Fruit fly (Drosophila melanogaster) whole organism, prepupa: ENCODE results near the gene Mlc1.

Experiments used
- Blimp-1 ChIP-seq: fragments of 200-800 bp; sonication (Bioruptor generic); optimal IDR thresholded peaks from 3 replicates; lab custom pipeline; 2017; ENCODE audit warnings: missing biosample characterization, missing genetic modification characterization, mild to moderate bottlenecking, moderate library complexity, missing genetic modification reagents
- CG10631 ChIP-seq: fragments of 200-800 bp; sonication (Bioruptor generic); optimal IDR thresholded peaks from 2 replicates; lab custom pipeline; 2016; ENCODE audit warnings: missing biosample characterization, missing genetic modification characterization
- CG10669 ChIP-seq: fragments of 200-800 bp; sonication (Bioruptor generic); optimal IDR thresholded peaks from 3 replicates; lab custom pipeline; 2018; ENCODE audit warnings: missing biosample characterization, mild to moderate bottlenecking, missing genetic modification characterization, moderate library complexity
- CG11762 ChIP-seq: fragments of 200-800 bp; sonication (Bioruptor generic); optimal IDR thresholded peaks from 3 replicates; lab custom pipeline; 2016; ENCODE audit warnings: missing biosample characterization, missing genetic modification characterization; ENCODE audit not compliant: insufficient read depth
- CG11902 ChIP-seq: fragments of 200-800 bp; sonication (Bioruptor generic); optimal IDR thresholded peaks from 3 replicates; lab custom pipeline; 2016; ENCODE audit warnings: missing biosample characterization, missing genetic modification characterization
- CG15336 ChIP-seq: fragments of 200-800 bp; sonication (Bioruptor generic); IDR thresholded peaks from 2 replicates; pipeline ENCODE4 v1.3.6; 2022; ENCODE audit warnings: missing biosample characterization, missing genetic modification characterization
- CG1621 ChIP-seq: fragments of 200-800 bp; sonication (Bioruptor generic); optimal IDR thresholded peaks from 3 replicates; lab custom pipeline; 2018; ENCODE audit warnings: missing biosample characterization, mild to moderate bottlenecking, missing genetic modification characterization
- CG16779 ChIP-seq: fragments of 200-800 bp; sonication (Bioruptor generic); optimal IDR thresholded peaks from 3 replicates; lab custom pipeline; 2017; ENCODE audit warnings: missing biosample characterization, mild to moderate bottlenecking, missing genetic modification characterization
- CG3032 ChIP-seq: fragments of 200-800 bp; optimal IDR thresholded peaks from 2 replicates; lab custom pipeline; 2019; ENCODE audit warnings: missing biosample characterization, mild to moderate bottlenecking, missing genetic modification characterization, moderate library complexity
- CG31627 ChIP-seq: fragments of 200-800 bp; sonication (Bioruptor generic); optimal IDR thresholded peaks from 3 replicates; lab custom pipeline; 2016; ENCODE audit warnings: missing biosample characterization, missing genetic modification characterization
- CG32006 ChIP-seq: fragments of 200-800 bp; sonication (Bioruptor generic); optimal IDR thresholded peaks from 3 replicates; lab custom pipeline; 2017; ENCODE audit warnings: missing biosample characterization, mild to moderate bottlenecking, missing genetic modification characterization
- CG4318 ChIP-seq: fragments of 200-800 bp; sonication (Bioruptor generic); optimal IDR thresholded peaks from 3 replicates; lab custom pipeline; 2017; ENCODE audit warnings: missing biosample characterization, mild to moderate bottlenecking, missing genetic modification characterization
- CG6276 ChIP-seq: fragments of 200-800 bp; sonication (Bioruptor generic); optimal IDR thresholded peaks from 2 replicates; lab custom pipeline; 2017; ENCODE audit warnings: missing biosample characterization, mild to moderate bottlenecking, missing genetic modification characterization
- CG6792 ChIP-seq: fragments of 200-800 bp; sonication (Bioruptor generic); optimal IDR thresholded peaks from 3 replicates; lab custom pipeline; 2016; ENCODE audit warnings: missing biosample characterization, missing genetic modification characterization
- CG6808 ChIP-seq: fragments of 200-800 bp; sonication (Bioruptor generic); optimal IDR thresholded peaks from 3 replicates; lab custom pipeline; 2017; ENCODE audit warnings: missing biosample characterization, missing genetic modification characterization, mild to moderate bottlenecking, moderate library complexity, missing genetic modification reagents
- CG6854 ChIP-seq: fragments of 200-800 bp; sonication (Bioruptor generic); optimal IDR thresholded peaks from 2 replicates; lab custom pipeline; 2017; ENCODE audit warnings: missing biosample characterization, mild to moderate bottlenecking, missing genetic modification characterization
- CG7368 ChIP-seq: fragments of 200-800 bp; sonication (Bioruptor generic); optimal IDR thresholded peaks from 3 replicates; lab custom pipeline; 2016; ENCODE audit warnings: missing biosample characterization, missing genetic modification characterization
- CG8119 ChIP-seq: fragments of 200-800 bp; sonication (Bioruptor generic); IDR thresholded peaks from 3 replicates; pipeline ENCODE4 v1.3.6; 2022; ENCODE audit warnings: missing biosample characterization, missing genetic modification characterization
- CG8319 ChIP-seq: fragments of 200-800 bp; sonication (Bioruptor generic); optimal IDR thresholded peaks from 3 replicates; lab custom pipeline; 2016; ENCODE audit warnings: missing biosample characterization, missing genetic modification characterization
- Eip75B ChIP-seq: fragments of 200-800 bp; sonication (Bioruptor generic); optimal IDR thresholded peaks from 3 replicates; lab custom pipeline; 2016; ENCODE audit warnings: missing biosample characterization, missing genetic modification characterization
- Eip78C ChIP-seq: fragments of 200-800 bp; sonication (Bioruptor generic); peaks from one replicate; lab custom pipeline; 2016; ENCODE audit warnings: missing biosample characterization, missing genetic modification characterization
- Eip93F ChIP-seq: fragments of 200-800 bp; sonication (Bioruptor generic); optimal IDR thresholded peaks from 2 replicates; lab custom pipeline; 2016; ENCODE audit warnings: missing biosample characterization, mild to moderate bottlenecking, missing genetic modification characterization
- Ets96B ChIP-seq: fragments of 200-800 bp; optimal IDR thresholded peaks from 2 replicates; lab custom pipeline; 2019; ENCODE audit warnings: missing biosample characterization, mild to moderate bottlenecking, missing genetic modification characterization, moderate library complexity
- Gug ChIP-seq: fragments of 200-800 bp; sonication (Bioruptor generic); IDR thresholded peaks from 2 replicates; pipeline ENCODE4 v1.3.6; 2022; ENCODE audit warnings: missing biosample characterization, missing genetic modification characterization
- Hr38 ChIP-seq: sonication (Bioruptor generic); optimal IDR thresholded peaks from 2 replicates; lab custom pipeline; 2016; ENCODE audit warnings: missing biosample characterization, missing genetic modification characterization
- Hr39 ChIP-seq: fragments of 200-800 bp; sonication (Bioruptor generic); optimal IDR thresholded peaks from 2 replicates; lab custom pipeline; 2016; ENCODE audit warnings: missing biosample characterization, missing genetic modification characterization
- Met ChIP-seq: fragments of 200-800 bp; sonication (Bioruptor generic); optimal IDR thresholded peaks from 3 replicates; lab custom pipeline; 2016; ENCODE audit warnings: missing biosample characterization, missing genetic modification characterization
- Sox102F ChIP-seq: fragments of 200-800 bp; sonication (Bioruptor generic); optimal IDR thresholded peaks from 2 replicates; lab custom pipeline; 2016; ENCODE audit warnings: missing biosample characterization, mild to moderate bottlenecking, missing genetic modification characterization
- Sox14 ChIP-seq: fragments of 200-800 bp; sonication (Bioruptor generic); optimal IDR thresholded peaks from 3 replicates; lab custom pipeline; 2016; ENCODE audit warnings: missing biosample characterization, missing genetic modification characterization
- achi ChIP-seq: fragments of 200-800 bp; sonication (Bioruptor generic); optimal IDR thresholded peaks from 3 replicates; lab custom pipeline; 2016; ENCODE audit warnings: missing biosample characterization, missing genetic modification characterization
- dsx ChIP-seq: fragments of 200-800 bp; optimal IDR thresholded peaks from 3 replicates; lab custom pipeline; 2019; ENCODE audit warnings: missing biosample characterization, mild to moderate bottlenecking, missing genetic modification characterization, moderate library complexity; ENCODE audit not compliant: poor library complexity, severe bottlenecking
- eg ChIP-seq: fragments of 200-800 bp; sonication (Bioruptor generic); IDR thresholded peaks from 3 replicates; pipeline ENCODE4 v1.3.6; 2022; ENCODE audit warnings: missing biosample characterization, missing genetic modification characterization
- fd59A ChIP-seq: fragments of 200-800 bp; sonication (Bioruptor generic); optimal IDR thresholded peaks from 2 replicates; lab custom pipeline; 2017; ENCODE audit warnings: missing biosample characterization, mild to moderate bottlenecking, missing genetic modification characterization, missing genetic modification reagents
- fkh ChIP-seq: fragments of 200-800 bp; sonication (Bioruptor generic); optimal IDR thresholded peaks from 3 replicates; lab custom pipeline; 2017; ENCODE audit warnings: missing biosample characterization, mild to moderate bottlenecking, missing genetic modification characterization, moderate library complexity
- lz ChIP-seq: fragments of 200-800 bp; sonication (Bioruptor generic); optimal IDR thresholded peaks from 3 replicates; lab custom pipeline; 2016; ENCODE audit warnings: missing biosample characterization, missing genetic modification characterization
- net ChIP-seq: fragments of 200-800 bp; sonication (Bioruptor generic); optimal IDR thresholded peaks from 3 replicates; lab custom pipeline; 2016; ENCODE audit warnings: missing biosample characterization, missing genetic modification characterization
- pdm3 ChIP-seq: fragments of 200-800 bp; sonication (Bioruptor generic); optimal IDR thresholded peaks from 3 replicates; lab custom pipeline; 2016; ENCODE audit warnings: missing biosample characterization, missing genetic modification characterization
- salr ChIP-seq, 2 experiments: fragments of 200-800 bp; sonication (Bioruptor generic); optimal IDR thresholded peaks; 3 replicates each; lab custom pipeline; 2016 to 2018; ENCODE audit warnings: missing biosample characterization in 2 of 2, missing genetic modification characterization in 2 of 2, mild to moderate bottlenecking in 1 of 2
- spab ChIP-seq: fragments of 200-800 bp; sonication (Bioruptor generic); optimal IDR thresholded peaks from 2 replicates; lab custom pipeline; 2017; ENCODE audit warnings: missing biosample characterization, mild to moderate bottlenecking, missing genetic modification characterization, missing genetic modification reagents
- ss ChIP-seq, 2 experiments: fragments of 200-800 bp; sonication (Bioruptor generic); optimal IDR thresholded peaks; 2 replicates in 1 of 2; 3 replicates in 1 of 2; lab custom pipeline; 2017 to 2018; ENCODE audit warnings: mild to moderate bottlenecking in 2 of 2, missing biosample characterization in 2 of 2, missing genetic modification characterization in 2 of 2, moderate library complexity in 1 of 2
- vri ChIP-seq: fragments of 200-800 bp; sonication (Bioruptor generic); optimal IDR thresholded peaks from 3 replicates; lab custom pipeline; 2016; ENCODE audit warnings: missing biosample characterization, mild to moderate bottlenecking, missing genetic modification characterization

The Mlc1 gene

DNA sequence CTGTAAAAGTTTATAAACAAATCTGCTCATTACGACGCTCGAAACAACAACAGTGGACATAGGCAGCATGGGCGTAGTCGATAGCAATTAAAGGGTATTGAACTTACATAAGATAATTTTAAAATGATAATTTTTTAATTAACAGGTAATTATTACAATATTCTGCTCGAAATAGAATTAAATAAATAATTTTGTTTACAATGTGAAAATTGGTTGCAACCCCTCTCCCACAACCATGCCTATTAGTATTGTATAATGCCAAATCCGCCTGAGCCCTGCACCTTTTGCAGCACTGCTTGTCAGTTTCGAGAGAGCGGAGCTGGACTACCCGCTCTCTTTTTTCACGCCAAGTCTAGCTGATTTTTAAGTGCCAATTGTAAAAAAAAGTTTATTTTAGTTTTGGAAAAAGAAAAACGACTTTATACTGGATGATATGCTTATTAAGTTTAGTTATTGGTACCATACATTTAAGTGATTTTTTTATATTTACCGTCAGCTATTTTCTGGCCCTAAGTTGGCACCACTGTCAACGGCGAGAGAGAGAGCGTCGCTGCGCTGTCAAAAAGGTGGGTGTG lies 23.9 kb downstream of the Mlc1 start, which contains the start of the genes CG5611 and Mtl (continued):
- TF ChIP-seq Eip78C (GFP tag; lab: Kevin White, UChicago) = peak; percentile 100
- TF ChIP-seq Sox102F (GFP tag; lab: Kevin White, UChicago) = peak; percentile 99
- TF ChIP-seq Sox14 (GFP tag; lab: Kevin White, UChicago) = peak; percentile 99
- peak; percentile 97 for TF ChIP-seq Blimp-1
- TF ChIP-seq eg = peak; percentile 100
- peak; percentile 98 for TF ChIP-seq vri
- TF ChIP-seq CG8119 (GFP tag; lab: Robert Waterston, UW) = peak; percentile 100
- peak; percentile 100 for TF ChIP-seq Gug (GFP tag; lab: Robert Waterston, UW)
- TF ChIP-seq fd59A (GFP tag; lab: Kevin White, UChicago) = peak; percentile 99
- TF ChIP-seq CG10631 = peak; percentile 100
- peak; percentile 99 for TF ChIP-seq CG16779 (tag; lab: Kevin White, UChicago)
- TF ChIP-seq Hr39 (GFP tag; lab: Kevin White, UChicago) = peak; percentile 99
- peak; percentile 99 for TF ChIP-seq lz (GFP tag; lab: Kevin White, UChicago)
- TF ChIP-seq CG4318 (GFP tag; lab: Kevin White, UChicago) = peak; percentile 99
- peak; percentile 99 for TF ChIP-seq CG31627
- peak; percentile 57 for TF ChIP-seq Hr38
- TF ChIP-seq achi (GFP tag; lab: Kevin White, UChicago) = peak; percentile 100
- peak; percentile 99 for TF ChIP-seq pdm3
- peak; percentile 98 for TF ChIP-seq Eip93F (GFP tag; lab: Kevin White, UChicago)
- peak; percentile 99 for TF ChIP-seq CG6792 (GFP tag; lab: Kevin White, UChicago)
- TF ChIP-seq CG7368 (GFP tag; lab: Kevin White, UChicago) = peak; percentile 99
- TF ChIP-seq dsx (GFP tag; lab: Kevin White, UChicago) = peak; percentile 99
- TF ChIP-seq fkh = peak; percentile 98
- peak; percentile 99 for TF ChIP-seq CG11902 (GFP tag; lab: Kevin White, UChicago)
- TF ChIP-seq CG11762 (GFP tag; lab: Kevin White, UChicago) = peak; percentile 99
- peak; percentile 99 for TF ChIP-seq spab (GFP tag; lab: Kevin White, UChicago)
- TF ChIP-seq CG10669 = peak; percentile 99
- peak; percentile 100 for TF ChIP-seq CG32006 (GFP tag; lab: Kevin White, UChicago)
- peak; percentile 99 for TF ChIP-seq Met (GFP tag; lab: Kevin White, UChicago)
- TF ChIP-seq CG15336 (GFP tag; lab: Robert Waterston, UW) = peak; percentile 100
- TF ChIP-seq CG8319 = peak; percentile 99
- TF ChIP-seq Ets96B (tag; lab: Kevin White, UChicago) = peak; percentile 100
- TF ChIP-seq ss (GFP tag; optimal IDR thresholded peaks at IDR 0.05; lab: Kevin White, UChicago) = peak; percentile 98 to 99

- no peak for TF ChIP-seq eg
- no peak for TF ChIP-seq CG6792 (GFP tag; lab: Kevin White, UChicago)
- no peak for TF ChIP-seq Eip75B (GFP tag; lab: Kevin White, UChicago)
- TF ChIP-seq CG3032 (tag; lab: Kevin White, UChicago) = no peak
- TF ChIP-seq salr (GFP tag; optimal IDR thresholded peaks at IDR 0.05; lab: Kevin White, UChicago) = no peak
- TF ChIP-seq Blimp-1 = no peak
- no peak for TF ChIP-seq CG6276
- TF ChIP-seq achi (GFP tag; lab: Kevin White, UChicago) = no peak
- TF ChIP-seq CG31627 = no peak
- no peak for TF ChIP-seq CG6808 (GFP tag; lab: Kevin White, UChicago)
- TF ChIP-seq CG1621 (tag; lab: Kevin White, UChicago) = no peak
- no peak for TF ChIP-seq vri
- no peak for TF ChIP-seq net (GFP tag; lab: Kevin White, UChicago)
- TF ChIP-seq dsx (GFP tag; lab: Kevin White, UChicago) = no peak
- TF ChIP-seq CG6854 = no peak
- TF ChIP-seq, all 60 proteins: peak for 0
Measured at dm6 chr3R:27625911-27626310, 34.1 kb downstream of the Mlc1 start, which contains the start of gene CG5612. CG5612 (minus strand) TSS chr3R:27626011.
